Worm (Caenorhabditis elegans): ENCODE results near the gene str-175.

Gene str-175

DNA sequence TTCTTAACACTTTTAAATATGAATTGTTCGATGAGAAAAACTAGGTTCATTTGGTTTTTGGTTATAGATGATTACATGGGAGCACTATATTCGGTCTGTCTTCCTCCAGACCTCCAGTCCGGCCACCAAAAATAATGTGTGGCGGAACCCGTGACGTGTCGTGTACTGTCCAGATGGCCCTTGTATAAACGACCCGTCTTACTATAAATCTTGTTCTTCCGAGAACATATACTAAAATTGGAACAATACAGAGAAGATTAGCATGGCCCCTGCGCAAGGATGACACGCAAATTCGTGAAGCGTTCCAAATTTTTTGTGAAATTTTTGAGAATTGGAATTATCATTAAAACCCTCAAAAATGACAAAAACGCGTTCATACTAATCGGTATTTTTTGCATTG lies 3.8 kb downstream of the str-175 start:
- TF ChIP-seq lim-6 (tag; optimal IDR thresholded peaks at IDR 0.05) (no peak), ceh-6 (GFP tag; optimal IDR thresholded peaks at IDR 0.05) (no peak), ref-2 (tag; optimal IDR thresholded peaks at IDR 0.05) (no peak), ceh-18 (tag; optimal IDR thresholded peaks at IDR 0.05) (no peak), C08G9.2 (tag; optimal IDR thresholded peaks at IDR 0.05) (no peak), fkh-6 (tag; optimal IDR thresholded peaks at IDR 0.05) (no peak), ceh-45 (GFP tag; IDR thresholded peaks at IDR 0.05) (no peak), unc-55 (GFP tag; optimal IDR thresholded peaks at IDR 0.05) (no peak), dmd-4 (tag; optimal IDR thresholded peaks at IDR 0.05; ENCODE audit: borderline replicate concordance) (no peak), Y22D7AL.16 (tag; optimal IDR thresholded peaks at IDR 0.05) (no peak), unc-42 (tag; optimal IDR thresholded peaks at IDR 0.05) (no peak)

DNA sequence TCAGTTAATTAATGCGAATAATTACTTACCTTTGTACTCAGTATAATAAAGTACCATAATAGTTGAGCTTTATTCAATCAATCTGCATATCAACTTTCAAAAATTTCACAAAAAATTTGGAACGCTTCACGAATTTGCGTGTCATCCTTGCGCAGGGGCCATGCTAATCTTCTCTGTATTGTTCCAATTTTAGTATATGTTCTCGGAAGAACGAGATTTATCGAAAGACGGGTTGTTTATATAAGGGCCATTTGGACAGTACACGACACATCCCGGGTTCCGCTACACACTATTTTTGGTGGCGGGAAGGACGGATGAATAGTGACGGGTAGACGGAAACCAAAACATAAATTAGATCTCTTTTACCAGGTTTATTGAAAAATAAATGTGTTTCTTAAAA lies 5.9 kb downstream of the str-175 start:
- TF ChIP-seq ahr-1 (tag; optimal IDR thresholded peaks at IDR 0.05) (no peak), Y22D7AL.16 (tag; optimal IDR thresholded peaks at IDR 0.05) (no peak), hlh-15 (tag; optimal IDR thresholded peaks at IDR 0.05) (no peak), ceh-48 (tag; optimal IDR thresholded peaks at IDR 0.05) (no peak), ceh-19 (GFP tag; optimal IDR thresholded peaks at IDR 0.05) (no peak), zip-5 (tag; optimal IDR thresholded peaks at IDR 0.05) (no peak), elt-4 (tag; optimal IDR thresholded peaks at IDR 0.05) (no peak), tbx-2 (tag; optimal IDR thresholded peaks at IDR 0.05) (no peak), gmeb-2 (tag; optimal IDR thresholded peaks at IDR 0.05) (no peak), pha-4 (tag; optimal IDR thresholded peaks at IDR 0.05) (no peak), ceh-22 (tag; optimal IDR thresholded peaks at IDR 0.05) (no peak), ttx-3 (tag; optimal IDR thresholded peaks at IDR 0.05) (no peak), lim-6 (tag; optimal IDR thresholded peaks at IDR 0.05) (no peak)

DNA sequence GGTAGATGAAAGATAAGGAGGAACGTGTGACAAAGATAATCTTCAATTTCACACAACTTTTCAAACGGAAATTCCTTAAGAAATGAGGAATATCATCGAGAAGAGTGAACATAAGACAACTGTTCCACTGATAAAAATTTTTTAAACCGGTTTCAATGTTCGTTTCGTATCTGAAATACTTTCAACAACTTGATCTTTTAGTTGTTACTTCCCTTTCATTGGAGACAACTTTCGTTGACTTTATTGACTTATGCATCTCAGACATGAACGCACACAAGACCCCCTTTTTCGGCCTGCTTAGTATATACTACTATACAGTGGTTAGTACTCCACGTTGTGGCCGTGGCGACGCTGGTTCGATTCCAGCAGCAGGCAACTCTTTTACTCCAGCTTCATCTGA lies 9.0 kb downstream of the str-175 start, which contains the start of the genes Y17G9A.4 and str-173:
TSS of gene Y17G9A.4 (minus strand) at position 101 of the 400 bp plus-strand sequence.
TSS of gene str-173 (plus strand) at position 325 of the 400 bp plus-strand sequence.
- TF ChIP-seq K02D7.2 (tag; optimal IDR thresholded peaks at IDR 0.05) = no peak
- TF ChIP-seq hlh-15 (tag; optimal IDR thresholded peaks at IDR 0.05) = no peak
- no peak for TF ChIP-seq ceh-24 (tag; optimal IDR thresholded peaks at IDR 0.05)
- no peak for TF ChIP-seq zip-5 (tag; optimal IDR thresholded peaks at IDR 0.05)
- no peak for TF ChIP-seq sox-4 (tag; optimal IDR thresholded peaks at IDR 0.05)

DNA sequence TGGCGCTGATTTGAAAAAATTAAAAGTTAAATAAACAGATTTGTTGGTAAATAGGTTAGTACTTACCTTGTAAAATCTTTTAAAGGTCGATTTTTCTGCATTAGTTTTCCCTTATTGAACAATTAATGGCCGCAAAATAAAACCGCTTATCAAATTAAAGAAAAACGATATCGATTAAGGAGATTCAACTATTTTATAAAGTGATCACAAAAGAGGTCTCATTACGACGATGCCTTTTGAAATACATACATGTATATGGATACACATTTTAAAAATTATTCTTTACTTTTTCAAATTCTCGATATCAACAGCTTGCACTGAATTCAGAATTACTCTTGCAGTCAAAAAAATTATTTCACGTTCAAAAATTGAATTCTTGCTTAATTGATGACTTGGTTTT lies 11.9 kb downstream of the str-175 start, which contains the start of gene Y17G9A.3:
TSS of gene Y17G9A.3 (minus strand) at position 101 of the 400 bp plus-strand sequence.
- TF ChIP-seq ceh-45 (GFP tag; IDR thresholded peaks at IDR 0.05) = no peak
- TF ChIP-seq ets-4 (tag; optimal IDR thresholded peaks at IDR 0.05) = no peak
- no peak for TF ChIP-seq ama-1 (optimal IDR thresholded peaks at IDR 0.05)
- TF ChIP-seq pat-9 (tag; optimal IDR thresholded peaks at IDR 0.05) = no peak
- no peak for TF ChIP-seq nhr-11 (tag; optimal IDR thresholded peaks at IDR 0.05)
- no peak for TF ChIP-seq syd-9 (tag; optimal IDR thresholded peaks at IDR 0.05)
- TF ChIP-seq hlh-6 (tag; optimal IDR thresholded peaks at IDR 0.05) = no peak
- TF ChIP-seq che-1 (tag; optimal IDR thresholded peaks at IDR 0.05) = no peak
- TF ChIP-seq madf-2 (tag; optimal IDR thresholded peaks at IDR 0.05) = no peak
- no peak for TF ChIP-seq hlh-15 (tag; optimal IDR thresholded peaks at IDR 0.05)
- TF ChIP-seq hlh-30 (tag; optimal IDR thresholded peaks at IDR 0.05; ENCODE audit: insufficient read depth) = no peak
- TF ChIP-seq lin-11 (tag; optimal IDR thresholded peaks at IDR 0.05) = no peak
- no peak for TF ChIP-seq ceh-48 (tag; optimal IDR thresholded peaks at IDR 0.05)
- TF ChIP-seq C08G9.2 (tag; optimal IDR thresholded peaks at IDR 0.05) = no peak

DNA sequence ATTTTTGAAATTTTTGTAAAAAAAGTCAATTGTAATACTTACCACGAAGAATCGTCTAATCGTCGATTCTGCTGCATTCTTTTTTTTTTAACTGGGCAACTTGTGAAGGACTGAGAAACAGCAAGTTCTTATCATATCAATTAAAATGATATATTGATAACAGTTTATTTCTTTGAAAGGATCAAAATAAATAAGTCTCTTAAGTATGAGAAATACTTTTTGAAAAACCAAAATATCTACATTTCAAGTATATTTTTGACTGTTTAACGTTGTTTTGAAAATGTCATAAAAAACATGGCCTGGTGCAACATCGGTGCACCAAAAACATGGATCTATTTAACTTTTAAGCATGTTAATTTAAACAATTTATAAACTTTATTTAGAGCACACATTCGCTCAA lies 14.3 kb downstream of the str-175 start, which contains the start of gene Y17G9A.2:
TSS of gene Y17G9A.2 (minus strand) at position 101 of the 400 bp plus-strand sequence.
- no peak for TF ChIP-seq ceh-9 (tag; optimal IDR thresholded peaks at IDR 0.05)
- no peak for TF ChIP-seq npax-4 (tag; optimal IDR thresholded peaks at IDR 0.05)
- TF ChIP-seq ceh-19 (GFP tag; optimal IDR thresholded peaks at IDR 0.05) = no peak
- no peak for TF ChIP-seq pax-1 (tag; optimal IDR thresholded peaks at IDR 0.05)
- TF ChIP-seq Y22D7AL.16 (tag; optimal IDR thresholded peaks at IDR 0.05) = no peak
- TF ChIP-seq nfya-1 (tag; optimal IDR thresholded peaks at IDR 0.05) = no peak
- no peak for TF ChIP-seq ceh-34 (tag; optimal IDR thresholded peaks at IDR 0.05)
- TF ChIP-seq ceh-45 (GFP tag; IDR thresholded peaks at IDR 0.05) = no peak
- TF ChIP-seq pha-4 (tag; optimal IDR thresholded peaks at IDR 0.05) = no peak
- no peak for TF ChIP-seq F13H6.1 (tag; optimal IDR thresholded peaks at IDR 0.05)
- no peak for TF ChIP-seq ref-2 (tag; optimal IDR thresholded peaks at IDR 0.05)
- TF ChIP-seq pat-9 (tag; optimal IDR thresholded peaks at IDR 0.05) = no peak
- no peak for TF ChIP-seq unc-86 (tag; optimal IDR thresholded peaks at IDR 0.05)
- no peak for TF ChIP-seq lim-6 (tag; optimal IDR thresholded peaks at IDR 0.05)
- TF ChIP-seq hlh-8 (tag; optimal IDR thresholded peaks at IDR 0.05) = no peak

Measured in whole organism, late embryonic.